Fruit fly (Drosophila melanogaster) whole organism, embryonic: ENCODE measurements around the gene CG7272.
A peak's percentile ranks its signal among the peaks of the same experiment; 100 is the strongest.

Experiments
- Atf-2 ChIP-seq: fragments of 200-800 bp; sonication (Bioruptor generic); optimal IDR thresholded peaks from 2 replicates; lab custom pipeline; 2016; ENCODE audit warnings: missing biosample characterization, missing genetic modification characterization
- Atf6 ChIP-seq: fragments of 200-800 bp; sonication (Bioruptor generic); IDR thresholded peaks from 2 replicates; pipeline ENCODE4 v1.3.6; 2022; ENCODE audit warnings: missing biosample characterization, missing genetic modification characterization
- CG10267 ChIP-seq: fragments of 200-800 bp; sonication (Bioruptor generic); optimal IDR thresholded peaks from 2 replicates; lab custom pipeline; 2018; ENCODE audit warnings: missing biosample characterization, mild to moderate bottlenecking, missing genetic modification characterization, moderate library complexity
- CG10543 ChIP-seq: fragments of 200-800 bp; sonication (Bioruptor generic); optimal IDR thresholded peaks from 3 replicates; lab custom pipeline; 2017; ENCODE audit warnings: missing biosample characterization, mild to moderate bottlenecking, missing genetic modification characterization, moderate library complexity
- CG10565 ChIP-seq: fragments of 200-800 bp; sonication (Bioruptor generic); optimal IDR thresholded peaks from 3 replicates; lab custom pipeline; 2016; ENCODE audit warnings: missing biosample characterization, mild to moderate bottlenecking, missing genetic modification characterization
- CG10959 ChIP-seq: fragments of 200-800 bp; sonication (Bioruptor generic); IDR thresholded peaks from 2 replicates; pipeline ENCODE4 v1.3.6; 2022; ENCODE audit warnings: missing biosample characterization, missing genetic modification characterization
- CG1529 ChIP-seq: fragments of 200-800 bp; sonication (Bioruptor generic); optimal IDR thresholded peaks from 3 replicates; lab custom pipeline; 2018; ENCODE audit warnings: missing biosample characterization, missing genetic modification characterization
- CG15696 ChIP-seq: fragments of 200-800 bp; sonication (Bioruptor generic); optimal IDR thresholded peaks from 2 replicates; lab custom pipeline; 2019; ENCODE audit warnings: missing biosample characterization, mild to moderate bottlenecking, missing genetic modification characterization, moderate library complexity
- CG2116 ChIP-seq: fragments of 200-800 bp; sonication (Bioruptor generic); optimal IDR thresholded peaks from 3 replicates; lab custom pipeline; 2018; ENCODE audit warnings: missing biosample characterization, mild to moderate bottlenecking, missing genetic modification characterization
- CG3163 ChIP-seq: fragments of 200-800 bp; sonication (Bioruptor generic); optimal IDR thresholded peaks from 3 replicates; lab custom pipeline; 2016; ENCODE audit warnings: missing biosample characterization, missing genetic modification characterization
- CG33557 ChIP-seq: fragments of 200-800 bp; sonication (Bioruptor generic); optimal IDR thresholded peaks from 2 replicates; lab custom pipeline; 2019; ENCODE audit warnings: missing biosample characterization, mild to moderate bottlenecking, missing genetic modification characterization, moderate library complexity
- CG3847 ChIP-seq: fragments of 200-800 bp; sonication (Bioruptor generic); IDR thresholded peaks from 2 replicates; pipeline ENCODE4 v1.3.6; 2022; ENCODE audit warnings: missing biosample characterization, missing genetic modification characterization
- CG42726 ChIP-seq: fragments of 200-800 bp; sonication (Bioruptor generic); IDR thresholded peaks from 2 replicates; pipeline ENCODE4 v1.3.6; 2022; ENCODE audit warnings: missing biosample characterization, missing genetic modification characterization; ENCODE audit not compliant: partially characterized antibody
- CG4730 ChIP-seq: fragments of 200-800 bp; sonication (Bioruptor generic); IDR thresholded peaks from 2 replicates; pipeline ENCODE4 v1.3.6; 2022; ENCODE audit warnings: missing biosample characterization, missing genetic modification characterization
- CG6175 ChIP-seq: fragments of 200-800 bp; sonication (Bioruptor generic); IDR thresholded peaks from 3 replicates; pipeline ENCODE4 v1.3.6; 2022; ENCODE audit warnings: missing biosample characterization, missing genetic modification characterization
- CG6765 ChIP-seq: fragments of 200-800 bp; sonication (Bioruptor generic); optimal IDR thresholded peaks from 3 replicates; lab custom pipeline; 2017; ENCODE audit warnings: missing biosample characterization, mild to moderate bottlenecking, missing genetic modification characterization
- CG7357 ChIP-seq: fragments of 200-800 bp; sonication (Bioruptor generic); IDR thresholded peaks from 3 replicates; pipeline ENCODE4 v1.3.6; 2022; ENCODE audit warnings: missing biosample characterization, missing genetic modification characterization
- CG7556 ChIP-seq: fragments of 200-800 bp; sonication (Bioruptor generic); optimal IDR thresholded peaks from 2 replicates; lab custom pipeline; 2017; ENCODE audit warnings: missing biosample characterization, mild to moderate bottlenecking, missing genetic modification characterization
- CG8290 ChIP-seq, 3 experiments: fragments of 200-800 bp; sonication (Bioruptor generic); optimal IDR thresholded peaks; 2 replicates each; lab custom pipeline; 2016 to 2019; ENCODE audit warnings: missing biosample characterization in 3 of 3, missing genetic modification characterization in 3 of 3, mild to moderate bottlenecking in 2 of 3, moderate library complexity in 1 of 3
- CG8944 ChIP-seq: fragments of 200-800 bp; sonication (Bioruptor generic); optimal IDR thresholded peaks from 3 replicates; lab custom pipeline; 2016; ENCODE audit warnings: missing biosample characterization, missing genetic modification characterization
- CG9609 ChIP-seq: fragments of 200-800 bp; sonication (Bioruptor generic); optimal IDR thresholded peaks from 3 replicates; lab custom pipeline; 2016; ENCODE audit warnings: missing biosample characterization, missing genetic modification characterization
- Dfd ChIP-seq, 2 experiments: fragments of >200 bp; optimal IDR thresholded peaks; 2 replicates each; lab custom pipeline; 2017; ENCODE audit warnings: missing biosample characterization in 2 of 2, missing genetic modification characterization in 2 of 2
- Dp ChIP-seq: fragments of 200-800 bp; sonication (Bioruptor generic); optimal IDR thresholded peaks from 2 replicates; lab custom pipeline; 2018; ENCODE audit warnings: missing biosample characterization, mild to moderate bottlenecking, missing genetic modification characterization, moderate library complexity
- Ets65A ChIP-seq: fragments of 200-800 bp; sonication (Bioruptor generic); peaks from one replicate; lab custom pipeline; 2016; ENCODE audit warnings: missing biosample characterization, missing genetic modification characterization
- Fer3 ChIP-seq: fragments of 200-800 bp; sonication (Bioruptor generic); optimal IDR thresholded peaks from 2 replicates; lab custom pipeline; 2018; ENCODE audit warnings: missing biosample characterization, mild to moderate bottlenecking, missing genetic modification characterization, moderate library complexity
- HLH4C ChIP-seq: fragments of 200-800 bp; sonication (Bioruptor generic); IDR thresholded peaks from 3 replicates; pipeline ENCODE4 v1.3.6; 2022; ENCODE audit warnings: missing biosample characterization, missing genetic modification characterization; ENCODE audit not compliant: partially characterized antibody
- Mad ChIP-seq: fragments of 200-800 bp; sonication (Bioruptor generic); optimal IDR thresholded peaks from 2 replicates; lab custom pipeline; 2016; ENCODE audit warnings: missing biosample characterization, missing genetic modification characterization
- NFAT ChIP-seq: fragments of 200-800 bp; sonication (Bioruptor generic); IDR thresholded peaks from 2 replicates; pipeline ENCODE4 v1.3.6; 2022; ENCODE audit warnings: missing biosample characterization, missing genetic modification characterization
- NK7.1 ChIP-seq: fragments of 200-800 bp; sonication (Bioruptor generic); optimal IDR thresholded peaks from 3 replicates; lab custom pipeline; 2016; ENCODE audit warnings: missing biosample characterization, missing genetic modification characterization
- Nf-YC ChIP-seq: fragments of 200-800 bp; optimal IDR thresholded peaks from 3 replicates; lab custom pipeline; 2019; ENCODE audit warnings: missing biosample characterization, mild to moderate bottlenecking, missing genetic modification characterization, moderate library complexity
- Scr ChIP-seq: fragments of 200-800 bp; sonication (Bioruptor generic); IDR thresholded peaks from 2 replicates; pipeline ENCODE4 v1.3.6; 2022; ENCODE audit warnings: missing biosample characterization, missing genetic modification characterization; ENCODE audit not compliant: partially characterized antibody
- Six4 ChIP-seq: fragments of 200-800 bp; sonication (Bioruptor generic); optimal IDR thresholded peaks from 2 replicates; lab custom pipeline; 2016; ENCODE audit warnings: missing biosample characterization, missing genetic modification characterization
- Spps ChIP-seq: fragments of 200-800 bp; sonication (Bioruptor generic); optimal IDR thresholded peaks from 2 replicates; lab custom pipeline; 2018; ENCODE audit warnings: missing biosample characterization, mild to moderate bottlenecking, missing genetic modification characterization
- Sry-δ ChIP-seq: fragments of 200-800 bp; sonication (Bioruptor generic); optimal IDR thresholded peaks from 2 replicates; lab custom pipeline; 2016; ENCODE audit warnings: missing biosample characterization, missing genetic modification characterization
- Xrp1 ChIP-seq: fragments of 200-800 bp; sonication (Bioruptor generic); IDR thresholded peaks from 2 replicates; pipeline ENCODE4 v1.3.6; 2022; ENCODE audit warnings: missing biosample characterization, missing genetic modification characterization
- aop ChIP-seq: fragments of 200-800 bp; sonication (Bioruptor generic); IDR thresholded peaks from 2 replicates; pipeline ENCODE4 v1.3.6; 2022; ENCODE audit warnings: missing biosample characterization, missing genetic modification characterization
- caup ChIP-seq: fragments of 200-800 bp; sonication (Bioruptor generic); optimal IDR thresholded peaks from 3 replicates; lab custom pipeline; 2017; ENCODE audit warnings: missing biosample characterization, mild to moderate bottlenecking, missing genetic modification characterization, moderate library complexity; ENCODE audit not compliant: severe bottlenecking
- dimm ChIP-seq: fragments of 200-800 bp; sonication (Bioruptor generic); IDR thresholded peaks from 2 replicates; pipeline ENCODE4 v1.3.6; 2022; ENCODE audit warnings: missing biosample characterization, missing genetic modification characterization
- disco-r ChIP-seq: fragments of 200-800 bp; sonication (Bioruptor generic); optimal IDR thresholded peaks from 2 replicates; lab custom pipeline; 2016; ENCODE audit warnings: missing biosample characterization, missing genetic modification characterization
- eyg ChIP-seq: fragments of 200-800 bp; sonication (Bioruptor generic); optimal IDR thresholded peaks from 3 replicates; lab custom pipeline; 2016; ENCODE audit warnings: missing biosample characterization, missing genetic modification characterization
- gcm ChIP-seq: fragments of 200-800 bp; sonication (Bioruptor generic); optimal IDR thresholded peaks from 2 replicates; lab custom pipeline; 2019; ENCODE audit warnings: missing biosample characterization, mild to moderate bottlenecking, missing genetic modification characterization, moderate library complexity
- gt ChIP-seq: fragments of 200-800 bp; sonication (Bioruptor generic); IDR thresholded peaks from 2 replicates; pipeline ENCODE4 v1.3.6; 2022; ENCODE audit warnings: missing biosample characterization, missing genetic modification characterization
- insv ChIP-seq, 2 experiments: fragments of 200-800 bp; sonication (Bioruptor generic); optimal IDR thresholded peaks; 3 replicates each; lab custom pipeline; 2016 to 2018; ENCODE audit warnings: missing biosample characterization in 2 of 2, missing genetic modification characterization in 2 of 2
- p53 ChIP-seq: fragments of 200-800 bp; sonication (Bioruptor generic); optimal IDR thresholded peaks from 2 replicates; lab custom pipeline; 2016; ENCODE audit warnings: missing biosample characterization, missing genetic modification characterization
- pb ChIP-seq: fragments of 200-800 bp; sonication (Bioruptor generic); optimal IDR thresholded peaks from 3 replicates; lab custom pipeline; 2016; ENCODE audit warnings: missing biosample characterization, missing genetic modification characterization
- pfk ChIP-seq: fragments of 200-800 bp; sonication (Bioruptor generic); optimal IDR thresholded peaks from 2 replicates; lab custom pipeline; 2018; ENCODE audit warnings: missing biosample characterization, mild to moderate bottlenecking, missing genetic modification characterization, moderate library complexity
- run ChIP-seq: fragments of 200-800 bp; sonication (Bioruptor generic); optimal IDR thresholded peaks from 3 replicates; lab custom pipeline; 2018; ENCODE audit warnings: missing biosample characterization, mild to moderate bottlenecking, missing genetic modification characterization
- sna ChIP-seq: fragments of 200-800 bp; sonication (Bioruptor generic); IDR thresholded peaks from 2 replicates; pipeline ENCODE4 v1.3.6; 2022; ENCODE audit warnings: missing biosample characterization, missing genetic modification characterization; ENCODE audit not compliant: partially characterized antibody
- tgo ChIP-seq: fragments of 200-800 bp; sonication (Bioruptor generic); IDR thresholded peaks from 3 replicates; pipeline ENCODE4 v1.3.6; 2022; ENCODE audit warnings: missing biosample characterization, missing genetic modification characterization
- wdn ChIP-seq: fragments of 200-800 bp; sonication (Bioruptor generic); IDR thresholded peaks from 2 replicates; pipeline ENCODE4 v1.3.6; 2022; ENCODE audit warnings: missing biosample characterization, missing genetic modification characterization
- zen ChIP-seq: fragments of 200-800 bp; sonication (Bioruptor generic); optimal IDR thresholded peaks from 3 replicates; lab custom pipeline; 2018; ENCODE audit warnings: missing biosample characterization, mild to moderate bottlenecking, missing genetic modification characterization, moderate library complexity

Gene CG7272

DNA sequence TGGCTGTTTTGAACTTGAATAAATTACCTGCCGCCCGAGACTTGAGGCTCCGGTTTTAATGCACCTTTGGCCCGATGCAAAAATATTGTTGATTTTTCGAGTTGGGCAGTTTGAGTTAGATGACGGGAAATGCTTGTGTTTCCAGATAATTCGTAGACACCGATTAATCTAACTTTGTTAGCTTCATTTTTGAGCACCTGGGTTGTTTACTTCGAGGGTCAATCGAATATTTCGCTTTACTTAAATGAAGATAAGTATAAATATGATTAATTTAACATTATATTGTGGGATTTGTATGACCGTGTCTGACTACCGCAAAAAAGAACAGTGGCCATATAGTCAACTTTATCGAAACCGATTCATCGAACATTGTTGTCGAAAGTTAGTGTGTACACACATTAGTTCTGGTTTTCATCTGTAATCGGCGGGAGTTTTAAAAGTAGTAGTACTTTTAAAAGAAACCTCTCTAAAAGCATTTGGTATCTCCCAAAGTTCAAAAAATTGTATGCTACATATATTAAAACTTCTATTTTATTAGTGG is 23.1 kb downstream of the CG7272 start, which contains the start of gene CG7945 (continued):
- TF ChIP-seq Dp (GFP tag; lab: Kevin White, UChicago) (peak; percentile 98), Sry-δ (GFP tag; lab: Kevin White, UChicago) (peak; percentile 60), sna (0 out of 2 replicates have a peak, but pooled peaks have one; percentile 35), insv (GFP tag; optimal IDR thresholded peaks at IDR 0.05; lab: Kevin White, UChicago) (no peak), Mad (no peak), Ets65A (GFP tag; lab: Kevin White, UChicago) (no peak), CG10543 (GFP tag; lab: Kevin White, UChicago) (no peak), CG4730 (GFP tag; lab: Robert Waterston, UW) (no peak), pfk (GFP tag; lab: Kevin White, UChicago) (no peak), CG7357 (no peak), CG8290 (GFP tag; optimal IDR thresholded peaks at IDR 0.05; lab: Kevin White, UChicago) (no peak), CG8290 (tag; optimal IDR thresholded peaks at IDR 0.05; lab: Kevin White, UChicago) (peak in 1 of 2 experiments; percentile 23), CG10565 (GFP tag; lab: Kevin White, UChicago) (no peak), Fer3 (tag; lab: Kevin White, UChicago) (no peak), wdn (GFP tag; lab: Robert Waterston, UW) (no peak), Six4 (GFP tag; lab: Kevin White, UChicago) (no peak), Spps (tag; lab: Kevin White, UChicago) (no peak), CG3163 (GFP tag; lab: Kevin White, UChicago) (no peak), CG33557 (GFP tag; lab: Kevin White, UChicago) (no peak), run (tag; lab: Kevin White, UChicago) (no peak), HLH4C (peak; percentile 78), NK7.1 (no peak), CG7556 (no peak), caup (GFP tag; lab: Kevin White, UChicago) (no peak), CG42726 (GFP tag; lab: Robert Waterston, UW) (no peak), Dfd (GFP tag; optimal IDR thresholded peaks at IDR 0.05; lab: Kevin White, UChicago) (no peak), CG10267 (tag; lab: Kevin White, UChicago) (peak; percentile 44), CG6765 (no peak), CG8944 (GFP tag; lab: Kevin White, UChicago) (no peak), dimm (GFP tag; lab: Robert Waterston, UW) (no peak), eyg (GFP tag; lab: Kevin White, UChicago) (no peak), CG6175 (GFP tag; lab: Robert Waterston, UW) (no peak), CG15696 (tag; lab: Kevin White, UChicago) (no peak), aop (GFP tag; lab: Robert Waterston, UW) (no peak), p53 (GFP tag; lab: Kevin White, UChicago) (no peak), gcm (no peak), Nf-YC (tag; lab: Kevin White, UChicago) (peak; percentile 24), CG2116 (GFP tag; lab: Kevin White, UChicago) (peak; percentile 85), NFAT (GFP tag; lab: Robert Waterston, UW) (no peak), Atf6 (GFP tag; lab: Robert Waterston, UW) (no peak), tgo (GFP tag; lab: Robert Waterston, UW) (no peak), pb (no peak), CG10959 (no peak), Atf-2 (GFP tag; lab: Kevin White, UChicago) (no peak), CG3847 (GFP tag; lab: Robert Waterston, UW) (no peak), zen (tag; lab: Kevin White, UChicago) (no peak), CG1529 (no peak), Scr (GFP tag; lab: Robert Waterston, UW) (peak; percentile 61), Xrp1 (GFP tag; lab: Robert Waterston, UW) (no peak), disco-r (GFP tag; lab: Kevin White, UChicago) (no peak), CG9609 (no peak), gt (GFP tag; lab: Robert Waterston, UW) (no peak)
